Worm (Caenorhabditis elegans) whole organism, midembryonic: ENCODE measurements around the gene F15G9.5.

ENCODE experiments used
- T22C8.4 ChIP-seq: fragments of 200-800 bp; sonication (Bioruptor generic); IDR thresholded peaks from 2 replicates; pipeline ENCODE4 v1.3.6; 2022; ENCODE audit warnings: missing genetic modification characterization, missing compliant biosample characterization
- cog-1 ChIP-seq: sonication (generic microtip); optimal IDR thresholded peaks from 2 replicates; lab custom pipeline; 2016; ENCODE audit warnings: missing genetic modification characterization, missing compliant biosample characterization
- flt-1 ChIP-seq: fragments of 200-800 bp; sonication (Bioruptor generic); IDR thresholded peaks from 2 replicates; pipeline ENCODE4 v1.3.6; 2022; ENCODE audit warnings: missing genetic modification characterization, missing compliant biosample characterization
- klf-2 ChIP-seq: fragments of 200-800 bp; sonication (Bioruptor generic); conservative IDR thresholded peaks from 2 replicates; pipeline ENCODE4 v1.3.6; 2022; ENCODE audit warnings: missing genetic modification reagents, missing genetic modification characterization, missing compliant biosample characterization
- med-1 ChIP-seq: sonication (generic microtip); optimal IDR thresholded peaks from 2 replicates; lab custom pipeline; 2017; ENCODE audit warnings: missing genetic modification characterization, mild to moderate bottlenecking, missing compliant biosample characterization, antibody characterized with exemption, missing genetic modification reagents; ENCODE audit not compliant: insufficient read depth
- tab-1 ChIP-seq: fragments of 200-800 bp; sonication (Bioruptor generic); IDR thresholded peaks from 2 replicates; pipeline ENCODE4 v1.3.6; 2022; ENCODE audit warnings: missing genetic modification characterization, missing compliant biosample characterization
- ztf-23 ChIP-seq: fragments of 200-800 bp; sonication (Bioruptor generic); IDR thresholded peaks from 2 replicates; pipeline ENCODE4 v1.3.6; 2022; ENCODE audit warnings: missing genetic modification reagents, missing genetic modification characterization, missing compliant biosample characterization
- ztf-29 ChIP-seq: fragments of 200-800 bp; sonication (Bioruptor generic); IDR thresholded peaks from 2 replicates; pipeline ENCODE4 v1.3.6; 2022; ENCODE audit warnings: missing genetic modification reagents, missing genetic modification characterization, missing compliant biosample characterization

DNA sequence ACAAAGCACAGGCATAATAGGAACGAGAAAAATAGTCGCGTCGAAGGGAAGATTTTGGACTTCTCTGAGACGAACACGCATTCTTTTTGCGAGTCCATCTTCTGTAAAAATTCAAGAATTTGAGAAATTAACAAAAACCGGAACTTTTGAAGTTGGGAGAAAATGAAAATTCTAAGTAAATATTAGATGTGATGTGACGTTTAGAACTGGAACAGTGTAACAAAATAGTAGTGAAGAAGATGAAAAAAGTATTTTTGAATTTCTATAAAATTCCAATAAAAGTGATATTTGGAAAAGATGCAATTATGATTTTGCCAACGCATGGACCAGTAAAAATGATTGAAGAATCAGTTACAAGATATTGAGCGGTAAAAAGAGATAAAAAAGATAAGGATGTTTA lies 27.1 kb upstream of the F15G9.5 start, which contains the start of gene slc-17.9:
- TF ChIP-seq ztf-29 (GFP tag; lab: Robert Waterston, UW) (no peak), klf-2 (GFP tag; lab: Robert Waterston, UW) (no peak), med-1 (GFP tag; lab: Kevin White, UChicago) (no peak), cog-1 (tag; lab: Kevin White, UChicago) (no peak), flt-1 (GFP tag; lab: Robert Waterston, UW) (no peak), ztf-23 (no peak), T22C8.4 (GFP tag; lab: Robert Waterston, UW) (no peak), tab-1 (GFP tag; lab: Robert Waterston, UW) (no peak)
